1 fruit fly cellular context compared by ENCODE assay signal in the genomic region with DNA sequence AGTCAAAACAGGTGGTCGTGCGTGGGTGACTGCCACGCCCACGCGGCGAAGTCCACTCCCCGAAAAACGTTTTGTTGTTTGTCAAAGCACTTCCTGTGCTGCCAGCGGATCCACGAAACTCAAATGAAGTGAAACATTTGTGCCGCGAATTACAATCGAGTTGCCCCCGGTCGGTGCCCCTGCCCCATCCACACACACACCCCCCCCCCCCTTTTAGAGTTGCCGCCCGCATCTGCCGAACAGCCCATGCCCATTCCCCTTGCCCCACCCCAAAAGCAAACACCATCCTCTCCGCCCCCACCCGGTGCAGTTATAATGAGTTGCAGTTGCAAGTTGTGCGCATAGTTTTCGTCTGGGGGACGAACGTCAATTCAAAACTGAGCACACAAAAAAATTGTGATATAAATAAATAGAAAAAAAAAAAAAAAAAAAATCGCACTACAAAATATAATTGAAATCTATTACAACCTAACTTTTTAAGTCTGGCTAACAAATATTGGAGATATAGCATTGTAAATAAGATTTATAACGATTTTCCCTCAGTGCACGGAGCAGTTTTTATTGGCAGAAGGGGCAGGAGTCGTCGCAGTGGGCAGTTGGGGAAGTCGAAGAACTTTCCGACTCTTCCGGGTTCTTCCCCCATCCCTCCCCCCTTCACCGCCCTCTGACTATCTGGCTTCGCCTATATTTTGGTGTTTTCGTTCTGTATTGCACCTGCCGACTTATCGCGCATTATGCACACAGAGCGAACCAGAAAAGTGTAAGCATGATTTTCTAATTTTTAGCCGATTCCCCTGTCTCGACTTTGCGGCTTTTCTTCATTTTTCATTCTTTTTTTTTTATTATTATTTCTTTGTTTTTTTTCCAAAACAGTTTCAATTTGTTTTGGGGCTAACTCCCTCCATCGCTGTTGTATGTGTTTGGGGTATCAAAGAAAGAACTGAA.
A peak's percentile ranks its signal among the peaks of the same experiment; 100 is the strongest.
TF ChIP-seq lines count a peak whose summit lies in the region.

No protein-coding gene starts in this region.

TF ChIP-seq in whole organism, embryonic, 481 proteins besides CTCF, POLR2A, EP300 and RAD21 (continued from another document):
- TF ChIP-seq CG10209 (GFP tag; optimal IDR thresholded peaks at IDR 0.05; lab: Kevin White, UChicago) (peak; percentile 53), E2f2 (GFP tag; IDR thresholded peaks at IDR 0.05; lab: Robert Waterston, UW) (no peak; the same call in 1 of the 2 replicates), CG6175 (GFP tag; IDR thresholded peaks at IDR 0.05; lab: Robert Waterston, UW) (no peak), sens (GFP tag; lab: Kevin White, UChicago) (peak; percentile 92), CG6854 (GFP tag; optimal IDR thresholded peaks at IDR 0.05; lab: Kevin White, UChicago) (no peak), onecut (GFP tag; IDR thresholded peaks at IDR 0.05; lab: Robert Waterston, UW) (peak; percentile 33; the same call in 1 of the 2 replicates), CG10321 (GFP tag; IDR thresholded peaks at IDR 0.05; lab: Robert Waterston, UW) (no peak), shn (GFP tag; optimal IDR thresholded peaks at IDR 0.05; lab: Kevin White, UChicago) (no peak), psq (GFP tag; optimal IDR thresholded peaks at IDR 0.05; lab: Kevin White, UChicago) (no peak), HmgD (GFP tag; optimal IDR thresholded peaks at IDR 0.05; lab: Kevin White, UChicago) (no peak), HmgZ (tag; optimal IDR thresholded peaks at IDR 0.05; lab: Kevin White, UChicago) (no peak), CG12071 (GFP tag; optimal IDR thresholded peaks at IDR 0.05; lab: Kevin White, UChicago) (no peak), sr (GFP tag; IDR thresholded peaks at IDR 0.05; lab: Robert Waterston, UW) (no peak), CG13894 (tag; optimal IDR thresholded peaks at IDR 0.05; lab: Kevin White, UChicago) (no peak), ara (GFP tag; IDR thresholded peaks at IDR 0.05; lab: Robert Waterston, UW) (peak; percentile 85), nmo (GFP tag; optimal IDR thresholded peaks at IDR 0.05; lab: Kevin White, UChicago) (peak; percentile 74), fru (optimal IDR thresholded peaks at IDR 0.05; lab: Kevin White, UChicago) (no peak), sisA (GFP tag; IDR thresholded peaks at IDR 0.05; lab: Robert Waterston, UW) (peak; percentile 73), NC2β (GFP tag; optimal IDR thresholded peaks at IDR 0.05; lab: Kevin White, UChicago) (peak; percentile 40), CG17829 (tag; optimal IDR thresholded peaks at IDR 0.05; lab: Kevin White, UChicago) (peak; percentile 67), sug (tag; optimal IDR thresholded peaks at IDR 0.05; lab: Kevin White, UChicago) (no peak), CG1792 (GFP tag; optimal IDR thresholded peaks at IDR 0.05; lab: Kevin White, UChicago) (no peak), Drgx (GFP tag; IDR thresholded peaks at IDR 0.05; lab: Robert Waterston, UW) (peak; percentile 84), usp (GFP tag; optimal IDR thresholded peaks at IDR 0.05; lab: Kevin White, UChicago) (no peak), H2.0 (GFP tag; IDR thresholded peaks at IDR 0.05; lab: Robert Waterston, UW) (peak; percentile 32; the same call in 1 of the 2 replicates), CG6254 (GFP tag; optimal IDR thresholded peaks at IDR 0.05; lab: Kevin White, UChicago) (peak; percentile 2), hth (optimal IDR thresholded peaks at IDR 0.05; lab: Kevin White, UChicago) (no peak), CG17568 (GFP tag; optimal IDR thresholded peaks at IDR 0.05; lab: Kevin White, UChicago) (no peak), sna (GFP tag; IDR thresholded peaks at IDR 0.05; lab: Robert Waterston, UW; ENCODE audit: partially characterized antibody) (no peak), ATbp (GFP tag; optimal IDR thresholded peaks at IDR 0.05; lab: Kevin White, UChicago) (peak; percentile 56), CG11560 (tag; IDR thresholded peaks at IDR 0.05; lab: Robert Waterston, UW) (no peak), CG15269 (tag; optimal IDR thresholded peaks at IDR 0.05; lab: Kevin White, UChicago) (no peak), cas (GFP tag; IDR thresholded peaks at IDR 0.05; lab: Robert Waterston, UW) (no peak), CG5180 (GFP tag; optimal IDR thresholded peaks at IDR 0.05; lab: Kevin White, UChicago) (no peak), CG18599 (GFP tag; optimal IDR thresholded peaks at IDR 0.05; lab: Kevin White, UChicago) (no peak), dati (GFP tag; IDR thresholded peaks at IDR 0.05; lab: Robert Waterston, UW) (no peak), kay (GFP tag; optimal IDR thresholded peaks at IDR 0.05; lab: Kevin White, UChicago) (no peak), ab (GFP tag; optimal IDR thresholded peaks at IDR 0.05; lab: Kevin White, UChicago) (no peak), ken (GFP tag; IDR thresholded peaks at IDR 0.05; lab: Robert Waterston, UW) (peak; percentile 75; the same call in 2 of the 3 replicates), CG12104 (GFP tag; optimal IDR thresholded peaks at IDR 0.05; lab: Kevin White, UChicago) (peak; percentile 28), MESR4 (GFP tag; optimal IDR thresholded peaks at IDR 0.05; lab: Kevin White, UChicago) (no peak), Opbp (GFP tag; IDR thresholded peaks at IDR 0.05; lab: Robert Waterston, UW; ENCODE audit: partially characterized antibody) (no peak), CG4820 (GFP tag; optimal IDR thresholded peaks at IDR 0.05; lab: Kevin White, UChicago) (peak; percentile 65), mam (GFP tag; optimal IDR thresholded peaks at IDR 0.05; lab: Kevin White, UChicago) (no peak), ash1 (GFP tag; optimal IDR thresholded peaks at IDR 0.05; lab: Kevin White, UChicago) (no peak), gce (GFP tag; IDR thresholded peaks at IDR 0.05; lab: Robert Waterston, UW) (peak; percentile 53; the same call in 1 of the 3 replicates)
